Fruit fly (Drosophila melanogaster): Measurements from ENCODE around the gene PolQ.
A peak's percentile ranks its signal among the peaks of the same experiment; 100 is the strongest.

DNA sequence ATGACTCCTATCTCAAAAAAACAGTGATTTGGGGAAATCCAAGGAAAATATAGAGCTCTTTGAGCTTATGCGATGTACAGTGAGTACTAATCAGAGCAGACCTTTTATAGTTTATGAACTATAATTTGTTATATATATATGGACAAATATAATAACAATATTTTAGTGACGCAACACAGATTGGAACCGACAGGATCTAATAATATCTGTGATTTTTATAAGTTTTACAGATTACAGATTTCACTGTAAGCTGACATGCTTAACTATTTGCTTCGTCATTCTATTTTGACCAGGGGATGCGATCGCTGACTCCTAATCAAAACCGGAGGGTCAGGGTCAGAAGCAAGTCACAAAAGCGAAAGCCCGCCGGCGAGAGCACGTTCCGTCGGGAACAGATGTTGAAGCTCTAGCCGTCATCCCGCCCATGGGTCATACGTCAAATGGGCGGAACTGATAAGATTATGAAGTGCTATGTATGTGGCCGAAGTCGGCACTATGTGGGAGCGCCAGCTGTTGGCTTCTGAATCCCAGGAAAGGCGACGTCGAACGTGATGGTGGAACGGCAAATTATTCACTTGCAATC is 38.0 kb downstream of the PolQ start, which contains the start of gene Gnmt:
- TF ChIP-seq pad (GFP tag; optimal IDR thresholded peaks at IDR 0.05) (no peak), CG7045 (GFP tag; optimal IDR thresholded peaks at IDR 0.05) (no peak), Clk (GFP tag; optimal IDR thresholded peaks at IDR 0.05) (no peak), cnc (optimal IDR thresholded peaks at IDR 0.05) (peak in 1 of 2 experiments; percentile 75), CG5204 (GFP tag; optimal IDR thresholded peaks at IDR 0.05) (no peak), tj (GFP tag; optimal IDR thresholded peaks at IDR 0.05) (no peak), CG1620 (GFP tag; optimal IDR thresholded peaks at IDR 0.05) (no peak), CG11617 (GFP tag; optimal IDR thresholded peaks at IDR 0.05) (no peak), CG14711 (tag; optimal IDR thresholded peaks at IDR 0.05) (peak; percentile 49)
